Worm (Caenorhabditis elegans) whole organism, young adult: ENCODE measurements around the gene ZK546.2.

ENCODE experiments used
- B0035.1 ChIP-seq: sonication (generic microtip); optimal IDR thresholded peaks from 2 replicates; lab custom pipeline; 2016; ENCODE audit warnings: missing genetic modification characterization, mild to moderate bottlenecking, missing compliant biosample characterization, missing genotype, missing genetic modification reagents
- B0261.1 ChIP-seq: sonication (generic microtip); optimal IDR thresholded peaks from 2 replicates; lab custom pipeline; 2016; ENCODE audit warnings: mild to moderate bottlenecking, missing genetic modification characterization, moderate library complexity, missing compliant biosample characterization
- D2030.7 ChIP-seq: fragments of 200-800 bp; sonication (Bioruptor generic); IDR thresholded peaks from 2 replicates; pipeline ENCODE4 v1.3.6; 2022; ENCODE audit warnings: missing genetic modification reagents, missing genetic modification characterization, missing compliant biosample characterization
- F22D6.2 ChIP-seq: sonication (generic microtip); optimal IDR thresholded peaks from 2 replicates; lab custom pipeline; 2016; ENCODE audit warnings: mild to moderate bottlenecking, missing genetic modification characterization, missing compliant biosample characterization
- F39B2.1 ChIP-seq: fragments of 200-800 bp; sonication (Bioruptor generic); IDR thresholded peaks from 2 replicates; pipeline ENCODE4 v1.3.6; 2022; ENCODE audit warnings: missing genetic modification reagents, missing genetic modification characterization, missing compliant biosample characterization
- F55B11.4 ChIP-seq: sonication (generic microtip); optimal IDR thresholded peaks from 2 replicates; lab custom pipeline; 2016; ENCODE audit warnings: missing compliant biosample characterization, missing genetic modification characterization, borderline replicate concordance; ENCODE audit not compliant: insufficient read depth
- F57A8.1 ChIP-seq: fragments of 200-800 bp; sonication (Bioruptor generic); optimal IDR thresholded peaks from 2 replicates; lab custom pipeline; 2018; ENCODE audit warnings: mild to moderate bottlenecking, missing genetic modification characterization, moderate library complexity, missing compliant biosample characterization
- K11D2.4 ChIP-seq: fragments of 200-800 bp; sonication (Bioruptor generic); IDR thresholded peaks from 2 replicates; pipeline ENCODE4 v1.3.6; 2022; ENCODE audit warnings: missing genetic modification reagents, missing genetic modification characterization, missing compliant biosample characterization
- Y56A3A.18 ChIP-seq: fragments of 200-800 bp; sonication (Bioruptor generic); IDR thresholded peaks from 2 replicates; pipeline ENCODE4 v1.3.6; 2022; ENCODE audit warnings: missing genetic modification reagents, missing genetic modification characterization, missing compliant biosample characterization
- Y79H2A.3 ChIP-seq: fragments of 200-800 bp; sonication (Bioruptor generic); conservative IDR thresholded peaks from 2 replicates; pipeline ENCODE4 v1.3.6; 2022; ENCODE audit warnings: missing genetic modification reagents, missing genetic modification characterization, missing compliant biosample characterization
- aptf-3 ChIP-seq: fragments of 200-800 bp; sonication (Bioruptor generic); IDR thresholded peaks from 2 replicates; pipeline ENCODE4 v1.3.6; 2022; ENCODE audit warnings: missing genetic modification characterization, missing compliant biosample characterization
- atf-7 ChIP-seq: sonication (generic microtip); optimal IDR thresholded peaks from 2 replicates; lab custom pipeline; 2017; ENCODE audit warnings: mild to moderate bottlenecking, missing genetic modification characterization, missing compliant biosample characterization
- athp-1 ChIP-seq: sonication (generic microtip); optimal IDR thresholded peaks from 2 replicates; lab custom pipeline; 2017; ENCODE audit warnings: mild to moderate bottlenecking, missing genetic modification characterization, missing compliant biosample characterization
- bed-1 ChIP-seq: fragments of 200-800 bp; sonication (Bioruptor generic); IDR thresholded peaks from 2 replicates; pipeline ENCODE4 v1.3.6; 2022; ENCODE audit warnings: missing genetic modification reagents, missing genetic modification characterization, missing compliant biosample characterization
- bed-2 ChIP-seq: fragments of 200-800 bp; sonication (Bioruptor generic); IDR thresholded peaks from 2 replicates; pipeline ENCODE4 v1.3.6; 2022; ENCODE audit warnings: missing genetic modification reagents, missing genetic modification characterization, missing compliant biosample characterization
- ccch-3 ChIP-seq: fragments of 200-800 bp; sonication (Bioruptor generic); optimal IDR thresholded peaks from 2 replicates; lab custom pipeline; 2018; ENCODE audit warnings: mild to moderate bottlenecking, missing genetic modification characterization, missing compliant biosample characterization
- cebp-2 ChIP-seq: fragments of 200-800 bp; sonication (Bioruptor generic); IDR thresholded peaks from 2 replicates; pipeline ENCODE4 v1.3.6; 2022; ENCODE audit warnings: missing genetic modification characterization, missing compliant biosample characterization
- chd-7 ChIP-seq: sonication (generic microtip); optimal IDR thresholded peaks from 2 replicates; lab custom pipeline; 2016; ENCODE audit warnings: mild to moderate bottlenecking, missing genetic modification characterization, moderate library complexity, missing compliant biosample characterization
- dox-1 ChIP-seq: fragments of 200-800 bp; sonication (Bioruptor generic); IDR thresholded peaks from 2 replicates; pipeline ENCODE4 v1.3.6; 2022; ENCODE audit warnings: missing genetic modification reagents, missing genetic modification characterization, missing compliant biosample characterization
- dpff-1 ChIP-seq: sonication (generic microtip); optimal IDR thresholded peaks from 2 replicates; lab custom pipeline; 2017; ENCODE audit warnings: mild to moderate bottlenecking, missing genetic modification characterization, missing compliant biosample characterization
- dpl-1 ChIP-seq: fragments of 150-350 bp; optimal IDR thresholded peaks from 2 replicates; lab custom pipeline; 2014; ENCODE audit warnings: missing biosample characterization, missing genetic modification reagents, missing genetic modification characterization
- egrh-3 ChIP-seq: fragments of 200-800 bp; sonication (Bioruptor generic); IDR thresholded peaks from 2 replicates; pipeline ENCODE4 v1.3.6; 2022; ENCODE audit warnings: missing genetic modification reagents, missing genetic modification characterization, missing compliant biosample characterization
- ekl-4 ChIP-seq: fragments of 200-800 bp; sonication (Bioruptor generic); IDR thresholded peaks from 2 replicates; pipeline ENCODE4 v1.3.6; 2022; ENCODE audit warnings: missing genetic modification reagents, missing genetic modification characterization, missing compliant biosample characterization
- ets-4 ChIP-seq: fragments of 200-800 bp; sonication (Bioruptor generic); optimal IDR thresholded peaks from 2 replicates; lab custom pipeline; 2018; ENCODE audit warnings: mild to moderate bottlenecking, missing genetic modification characterization, missing compliant biosample characterization
- hlh-26 ChIP-seq: fragments of 200-800 bp; sonication (Bioruptor generic); conservative IDR thresholded peaks from 2 replicates; pipeline ENCODE4 v1.3.6; 2022; ENCODE audit warnings: missing genetic modification reagents, missing genetic modification characterization, missing compliant biosample characterization
- let-607 ChIP-seq, 2 experiments: fragments of 200-800 bp in 1 of 2; sonication (Bioruptor generic) in 1 of 2; sonication (generic microtip) in 1 of 2; optimal IDR thresholded peaks; 2 replicates each; lab custom pipeline; 2016 to 2018; ENCODE audit warnings: mild to moderate bottlenecking in 2 of 2, missing compliant biosample characterization in 2 of 2, missing genetic modification characterization in 2 of 2, moderate library complexity in 2 of 2, missing genotype in 1 of 2
- lin-40 ChIP-seq: sonication (generic microtip); optimal IDR thresholded peaks from 2 replicates; lab custom pipeline; 2016; ENCODE audit warnings: missing genetic modification characterization, mild to moderate bottlenecking, missing compliant biosample characterization, missing genotype, missing genetic modification reagents
- lir-1 ChIP-seq: fragments of 200-800 bp; sonication (Bioruptor generic); conservative IDR thresholded peaks from 2 replicates; pipeline ENCODE4 v1.3.6; 2022; ENCODE audit warnings: missing genetic modification reagents, missing genetic modification characterization, missing compliant biosample characterization
- lsl-1 ChIP-seq: fragments of 200-800 bp; sonication (Bioruptor generic); optimal IDR thresholded peaks from 2 replicates; lab custom pipeline; 2018; ENCODE audit warnings: mild to moderate bottlenecking, missing genetic modification characterization, moderate library complexity, missing compliant biosample characterization
- madf-8 ChIP-seq: fragments of 200-800 bp; sonication (Bioruptor generic); conservative IDR thresholded peaks from 2 replicates; pipeline ENCODE4 v1.3.6; 2022; ENCODE audit warnings: missing genetic modification reagents, missing genetic modification characterization, missing compliant biosample characterization
- mcd-1 ChIP-seq: fragments of 200-800 bp; sonication (Bioruptor generic); IDR thresholded peaks from 2 replicates; pipeline ENCODE4 v1.3.6; 2022; ENCODE audit warnings: missing genetic modification reagents, missing genetic modification characterization, missing compliant biosample characterization
- mel-28 ChIP-seq: sonication (generic microtip); optimal IDR thresholded peaks from 2 replicates; lab custom pipeline; 2016; ENCODE audit warnings: borderline replicate concordance, mild to moderate bottlenecking, missing genetic modification characterization, missing compliant biosample characterization
- nhr-80 ChIP-seq: sonication (generic microtip); optimal IDR thresholded peaks from 2 replicates; lab custom pipeline; 2016; ENCODE audit warnings: missing genetic modification characterization, missing compliant biosample characterization
- nhr-90 ChIP-seq: sonication (generic microtip); optimal IDR thresholded peaks from 2 replicates; lab custom pipeline; 2016; ENCODE audit warnings: missing genotype, mild to moderate bottlenecking, missing genetic modification characterization, missing compliant biosample characterization
- pbrm-1 ChIP-seq: fragments of 200-800 bp; sonication (Bioruptor generic); IDR thresholded peaks from 2 replicates; pipeline ENCODE4 v1.3.6; 2022; ENCODE audit warnings: missing genetic modification reagents, missing genetic modification characterization, missing compliant biosample characterization
- rpc-1 ChIP-seq, 2 experiments: fragments of 150-350 bp in 1 of 2; sonication (generic microtip) in 1 of 2; optimal IDR thresholded peaks; 2 replicates each; lab custom pipeline; 2014 to 2018; ENCODE audit warnings: missing biosample characterization in 1 of 2, missing genetic modification characterization in 1 of 2, missing genetic modification reagents in 1 of 2, missing genotype in 1 of 2
- sdz-38 ChIP-seq: sonication (generic microtip); optimal IDR thresholded peaks from 2 replicates; lab custom pipeline; 2016; ENCODE audit warnings: missing genotype, missing genetic modification characterization, missing compliant biosample characterization
- snpc-1.1 ChIP-seq: sonication (generic microtip); optimal IDR thresholded peaks from 2 replicates; lab custom pipeline; 2017; ENCODE audit warnings: missing genetic modification characterization, mild to moderate bottlenecking, missing compliant biosample characterization, antibody characterized with exemption, moderate library complexity, missing genotype, missing genetic modification reagents; ENCODE audit not compliant: insufficient read depth
- snpc-3.4 ChIP-seq: sonication (generic microtip); optimal IDR thresholded peaks from 2 replicates; lab custom pipeline; 2017; ENCODE audit warnings: missing genetic modification characterization, mild to moderate bottlenecking, missing compliant biosample characterization, antibody characterized with exemption, moderate library complexity, missing genotype, missing genetic modification reagents
- snpc-4 ChIP-seq, 5 experiments: fragments of 150-350 bp in 1 of 5; sonication (generic microtip) in 4 of 5; optimal IDR thresholded peaks; 2 replicates each; lab custom pipeline; 2014 to 2018; ENCODE audit warnings: missing genetic modification characterization in 5 of 5, missing biosample characterization in 3 of 5, antibody characterized with exemption in 2 of 5, mild to moderate bottlenecking in 2 of 5, missing compliant biosample characterization in 2 of 5, missing genotype in 2 of 5, moderate library complexity in 2 of 5, missing genetic modification reagents in 1 of 5
- xnd-1 ChIP-seq: sonication (generic microtip); optimal IDR thresholded peaks from 2 replicates; lab custom pipeline; 2016; ENCODE audit warnings: missing genotype, missing genetic modification reagents, missing genetic modification characterization, missing compliant biosample characterization
- zfh-2 ChIP-seq: fragments of 200-800 bp; sonication (Bioruptor generic); conservative IDR thresholded peaks from 2 replicates; pipeline ENCODE4 v1.3.6; 2022; ENCODE audit warnings: missing genetic modification reagents, missing genetic modification characterization, missing compliant biosample characterization
- ztf-18 ChIP-seq: sonication (generic microtip); optimal IDR thresholded peaks from 2 replicates; lab custom pipeline; 2016; ENCODE audit warnings: missing genotype, mild to moderate bottlenecking, missing genetic modification characterization, missing compliant biosample characterization
- ztf-22 ChIP-seq: fragments of 200-800 bp; sonication (Bioruptor generic); optimal IDR thresholded peaks from 2 replicates; lab custom pipeline; 2018; ENCODE audit warnings: mild to moderate bottlenecking, missing genetic modification characterization, moderate library complexity, missing compliant biosample characterization
- ztf-28 ChIP-seq: fragments of 200-800 bp; sonication (Bioruptor generic); IDR thresholded peaks from 2 replicates; pipeline ENCODE4 v1.3.6; 2022; ENCODE audit warnings: missing genetic modification reagents, missing genetic modification characterization, missing compliant biosample characterization
- ztf-3 ChIP-seq: fragments of 200-800 bp; sonication (Bioruptor generic); optimal IDR thresholded peaks from 2 replicates; lab custom pipeline; 2018; ENCODE audit warnings: mild to moderate bottlenecking, missing genetic modification characterization, missing compliant biosample characterization
- ztf-6 ChIP-seq: fragments of 200-800 bp; sonication (Bioruptor generic); IDR thresholded peaks from 2 replicates; pipeline ENCODE4 v1.3.6; 2022; ENCODE audit warnings: missing genetic modification reagents, missing genetic modification characterization, missing compliant biosample characterization

Gene ZK546.2

DNA sequence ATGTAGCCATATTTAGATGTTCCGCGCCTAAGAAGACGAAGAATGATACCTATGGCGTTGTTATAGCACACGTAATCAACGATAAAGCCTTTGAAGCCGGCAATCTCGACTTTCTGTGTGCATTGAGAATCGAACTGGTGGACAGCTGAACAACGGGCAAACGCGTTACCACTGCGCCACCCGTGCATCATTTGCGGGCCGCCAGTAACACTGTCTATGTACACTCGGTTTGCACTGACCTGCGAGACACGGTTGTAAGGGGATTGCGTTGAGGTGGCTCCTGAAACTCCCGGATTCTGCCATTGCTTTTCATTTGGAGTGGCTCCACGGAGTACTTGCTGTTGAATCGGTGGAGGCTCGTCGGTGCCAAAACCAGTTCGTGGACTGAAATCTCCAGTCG is 3.4 kb upstream of the ZK546.2 start (continued):
- TF ChIP-seq B0261.1 (tag; lab: Kevin White, UChicago) (peak; percentile 79), dpl-1 (GFP tag; lab: Kevin White, UChicago) (no peak), lin-40 (tag; lab: Kevin White, UChicago) (peak; percentile 32), lir-1 (GFP tag; lab: Robert Waterston, UW) (no peak), dox-1 (GFP tag; lab: Robert Waterston, UW) (peak; percentile 64), mel-28 (tag; lab: Kevin White, UChicago) (no peak), Y56A3A.18 (GFP tag; lab: Robert Waterston, UW) (peak; percentile 66; the same call in 1 of the 2 replicates), mcd-1 (GFP tag; lab: Robert Waterston, UW) (peak; percentile 65), F57A8.1 (GFP tag; lab: Kevin White, UChicago) (no peak), snpc-3.4 (tag; lab: Kevin White, UChicago) (no peak), ekl-4 (GFP tag; lab: Robert Waterston, UW) (peak; percentile 59; the same call in 1 of the 2 replicates), dpff-1 (tag; lab: Kevin White, UChicago) (no peak), B0035.1 (tag; lab: Kevin White, UChicago) (no peak), cebp-2 (GFP tag; lab: Robert Waterston, UW) (peak; percentile 87), lsl-1 (GFP tag; lab: Kevin White, UChicago) (peak; percentile 48), pbrm-1 (GFP tag; lab: Robert Waterston, UW) (0 out of 2 replicates have a peak, but pooled peaks have one; percentile 46), zfh-2 (peak; percentile 83), Y79H2A.3 (GFP tag; lab: Robert Waterston, UW) (no peak), ccch-3 (GFP tag; lab: Kevin White, UChicago) (no peak), K11D2.4 (GFP tag; lab: Robert Waterston, UW) (no peak), ztf-6 (GFP tag; lab: Robert Waterston, UW) (no peak), hlh-26 (GFP tag; lab: Robert Waterston, UW) (no peak), ztf-22 (GFP tag; lab: Kevin White, UChicago) (no peak), ztf-18 (tag; lab: Kevin White, UChicago) (peak; percentile 23), ztf-28 (0 out of 2 replicates have a peak, but pooled peaks have one; percentile 56), bed-1 (0 out of 2 replicates have a peak, but pooled peaks have one; percentile 38), sdz-38 (no peak), nhr-80 (tag; lab: Kevin White, UChicago) (no peak), F39B2.1 (GFP tag; lab: Robert Waterston, UW) (no peak), nhr-90 (tag; lab: Kevin White, UChicago) (peak; percentile 83), let-607 (tag; optimal IDR thresholded peaks at IDR 0.05; lab: Kevin White, UChicago) (peak in 1 of 2 experiments; percentile 40), xnd-1 (no peak), F55B11.4 (tag; lab: Kevin White, UChicago) (no peak), ztf-3 (GFP tag; lab: Kevin White, UChicago) (no peak), aptf-3 (peak; percentile 85; the same call in 1 of the 2 replicates), snpc-1.1 (tag; lab: Kevin White, UChicago) (no peak), athp-1 (tag; lab: Kevin White, UChicago) (peak; percentile 78), chd-7 (tag; lab: Kevin White, UChicago) (peak; percentile 82), egrh-3 (GFP tag; lab: Robert Waterston, UW) (no peak), madf-8 (no peak), rpc-1 (optimal IDR thresholded peaks at IDR 0.05; lab: Kevin White, UChicago) (peak; percentile 73), rpc-1 (tag; optimal IDR thresholded peaks at IDR 0.05; lab: Kevin White, UChicago) (peak; percentile 77), ets-4 (GFP tag; lab: Kevin White, UChicago) (no peak), D2030.7 (GFP tag; lab: Robert Waterston, UW) (peak; percentile 47; the same call in 1 of the 2 replicates), atf-7 (tag; lab: Kevin White, UChicago) (no peak), F22D6.2 (tag; lab: Kevin White, UChicago) (peak; percentile 46), bed-2 (no peak), snpc-4 (GFP tag; optimal IDR thresholded peaks at IDR 0.05; lab: Kevin White, UChicago) (peak; percentile 64), snpc-4 (tag; optimal IDR thresholded peaks at IDR 0.05; lab: Kevin White, UChicago) (peak in 3 of 4 experiments; percentile 24 to 56 (median 29))
